Fruit fly (Drosophila melanogaster) whole organism, pupa: ENCODE results near the gene kl-2.
"Not testable (repeated sequence)": the region's sequence is repeated elsewhere in the genome, so short reads cannot be mapped to it uniquely, and the experiment has no call there.

Experiments
- CG14655 ChIP-seq: fragments of 200-800 bp; sonication (Bioruptor generic); optimal IDR thresholded peaks from 3 replicates; lab custom pipeline; 2017; ENCODE audit warnings: mild to moderate bottlenecking, missing biosample characterization, missing genetic modification reagents, missing genetic modification characterization
- CG32121 ChIP-seq: fragments of 200-800 bp; sonication (Bioruptor generic); IDR thresholded peaks from 2 replicates; pipeline ENCODE4 v1.3.6; 2022; ENCODE audit warnings: missing biosample characterization, missing genetic modification characterization
- CG4496 ChIP-seq: fragments of 200-800 bp; sonication (Bioruptor generic); IDR thresholded peaks from 3 replicates; pipeline ENCODE4 v1.3.6; 2022; ENCODE audit warnings: missing biosample characterization, missing genetic modification characterization
- CG8301 ChIP-seq: fragments of 200-800 bp; sonication (Bioruptor generic); optimal IDR thresholded peaks from 2 replicates; lab custom pipeline; 2018; ENCODE audit warnings: missing biosample characterization, mild to moderate bottlenecking, missing genetic modification characterization
- gl ChIP-seq: fragments of 200-800 bp; sonication (Bioruptor generic); optimal IDR thresholded peaks from 2 replicates; lab custom pipeline; 2018; ENCODE audit warnings: missing biosample characterization, mild to moderate bottlenecking, missing genetic modification characterization

Gene kl-2

DNA sequence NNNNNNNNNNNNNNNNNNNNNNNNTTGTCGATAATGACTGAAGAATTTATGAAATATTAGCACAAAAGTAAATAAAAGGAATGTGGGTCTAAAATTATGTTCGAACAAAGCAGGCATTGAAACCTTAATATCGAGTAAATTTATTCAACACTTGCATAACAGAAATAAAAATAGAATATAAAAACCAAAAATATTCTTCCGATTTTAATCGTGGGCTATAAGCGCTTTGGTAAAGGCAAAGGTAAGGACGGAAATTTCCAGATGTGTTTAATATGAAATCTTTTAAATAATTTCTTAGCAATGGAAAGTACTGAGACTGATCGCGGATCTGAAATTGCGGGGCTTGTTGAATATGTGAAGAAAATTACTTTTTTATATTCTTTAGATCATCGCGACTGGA lies at the start of gene kl-2:
Gene kl-2, plus strand, starts transcription at position 301 of the 400 bp plus-strand sequence.
- TF ChIP-seq CG32121 (GFP tag; lab: Robert Waterston, UW) (no peak), CG14655 (GFP tag; lab: Kevin White, UChicago) (no peak)
- TF ChIP-seq, all 21 proteins: peak for 0

DNA sequence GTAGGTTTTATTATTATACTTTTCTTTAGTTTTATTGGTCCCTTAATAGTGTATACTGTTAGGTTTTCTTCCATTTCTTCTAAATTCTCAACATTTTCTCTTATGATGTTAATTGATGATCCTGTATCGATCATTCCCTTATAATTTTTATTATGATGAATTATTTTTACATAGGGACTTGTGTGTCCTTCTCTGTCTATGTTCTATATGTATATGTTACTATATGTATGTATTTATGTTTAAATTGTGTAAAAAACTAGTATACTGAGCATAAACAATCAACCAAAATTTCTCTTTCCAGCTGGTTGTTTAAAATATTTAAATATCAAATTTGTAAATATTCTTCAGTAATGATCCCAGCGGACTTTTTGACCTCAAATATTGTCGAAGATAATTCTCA lies 129.2 kb downstream of the kl-2 start, which contains the start of gene ARY:
Gene ARY, plus strand, starts transcription at position 301 of the 400 bp plus-strand sequence.
- not testable (repeated sequence) for TF ChIP-seq CG8301 (tag; lab: Kevin White, UChicago); gl; CG4496 (GFP tag; lab: Robert Waterston, UW)
